Worm (Caenorhabditis elegans): ENCODE data around the gene fbxb-39.
A peak's percentile ranks its signal among the peaks of the same experiment; 100 is the strongest.
"Not testable (repeated sequence)": the region's sequence is repeated elsewhere in the genome, so short reads cannot be mapped to it uniquely, and the experiment has no call there.

fbxb-39 gene

DNA sequence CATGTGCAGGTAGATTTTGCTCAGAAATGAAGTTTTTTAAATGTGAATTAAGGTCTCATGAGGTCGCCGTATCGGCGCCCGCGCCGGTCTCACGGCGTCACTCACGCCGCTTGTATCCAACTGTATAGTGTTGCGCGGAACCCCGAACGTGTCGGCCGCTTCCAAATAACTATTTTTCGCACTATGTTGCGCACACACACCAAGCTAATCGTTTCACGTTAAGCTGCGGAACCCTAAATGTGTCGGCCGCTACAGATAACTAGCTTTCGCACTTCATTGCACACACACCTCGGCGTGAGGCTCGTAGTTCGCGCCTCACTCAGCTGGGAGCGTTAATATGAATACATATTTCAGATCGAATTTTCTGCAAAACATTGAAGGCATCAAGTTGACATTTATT is 6.6 kb upstream of the fbxb-39 start:
- TF ChIP-seq snpc-4 (GFP tag; optimal IDR thresholded peaks at IDR 0.05), result peak; percentile 34
- TF ChIP-seq snpc-4 (tag; optimal IDR thresholded peaks at IDR 0.05), result peak in 2 of 4 experiments; percentile 83 to 91
- no peak for TF ChIP-seq akir-1 (GFP tag; optimal IDR thresholded peaks at IDR 0.05)
- no peak for TF ChIP-seq madf-6 (GFP tag; IDR thresholded peaks at IDR 0.05)
- TF ChIP-seq ztf-22 (GFP tag; optimal IDR thresholded peaks at IDR 0.05), result no peak
- no peak for TF ChIP-seq ztf-6 (GFP tag; IDR thresholded peaks at IDR 0.05)
- peak; percentile 80 for TF ChIP-seq snpc-1.1 (tag; optimal IDR thresholded peaks at IDR 0.05; ENCODE audit: insufficient read depth)
- TF ChIP-seq lir-1 (GFP tag; conservative IDR thresholded peaks at IDR 0.05), result no peak

DNA sequence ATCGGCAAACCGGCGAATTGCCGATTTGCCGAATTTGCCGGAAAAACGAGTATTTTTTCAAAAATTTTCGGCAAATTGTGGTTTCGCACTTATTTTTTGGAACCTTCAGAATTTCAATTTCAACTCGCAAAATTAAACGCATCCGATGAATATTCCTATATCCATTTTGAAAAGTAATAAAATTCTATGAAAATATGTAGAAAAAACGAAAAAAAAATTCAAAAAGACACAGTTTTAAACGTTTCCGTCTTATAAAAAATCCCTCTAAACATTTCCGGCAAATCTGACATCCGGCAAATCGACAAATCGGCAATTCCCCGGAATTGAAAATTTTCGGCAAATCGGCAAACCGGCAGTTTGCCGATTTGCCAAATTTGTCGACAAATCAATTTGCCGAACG is 5.3 kb upstream of the fbxb-39 start, which contains the start of gene str-148:
Gene str-148 (plus strand): TSS at position 301 of the 400 bp plus-strand sequence.
- TF ChIP-seq ekl-4 (GFP tag; IDR thresholded peaks at IDR 0.05), result no peak
- TF ChIP-seq Y56A3A.18 (GFP tag; IDR thresholded peaks at IDR 0.05), result no peak
- TF ChIP-seq athp-1 (tag; optimal IDR thresholded peaks at IDR 0.05), result no peak
- TF ChIP-seq let-526 (GFP tag; IDR thresholded peaks at IDR 0.05), result no peak
- TF ChIP-seq attf-5 (GFP tag; optimal IDR thresholded peaks at IDR 0.05), result no peak
- TF ChIP-seq atf-7 (tag; optimal IDR thresholded peaks at IDR 0.05), result no peak
- no peak for TF ChIP-seq F52B5.7 (tag; optimal IDR thresholded peaks at IDR 0.05)
- no peak for TF ChIP-seq lin-54 (GFP tag; optimal IDR thresholded peaks at IDR 0.05)
- TF ChIP-seq F57A8.1 (GFP tag; optimal IDR thresholded peaks at IDR 0.05), result no peak
- no peak for TF ChIP-seq B0336.3 (GFP tag; IDR thresholded peaks at IDR 0.05)
- TF ChIP-seq snpc-1.3 (tag; optimal IDR thresholded peaks at IDR 0.05; ENCODE audit: insufficient read depth), result no peak
- no peak for TF ChIP-seq K11D2.4 (GFP tag; IDR thresholded peaks at IDR 0.05)

DNA sequence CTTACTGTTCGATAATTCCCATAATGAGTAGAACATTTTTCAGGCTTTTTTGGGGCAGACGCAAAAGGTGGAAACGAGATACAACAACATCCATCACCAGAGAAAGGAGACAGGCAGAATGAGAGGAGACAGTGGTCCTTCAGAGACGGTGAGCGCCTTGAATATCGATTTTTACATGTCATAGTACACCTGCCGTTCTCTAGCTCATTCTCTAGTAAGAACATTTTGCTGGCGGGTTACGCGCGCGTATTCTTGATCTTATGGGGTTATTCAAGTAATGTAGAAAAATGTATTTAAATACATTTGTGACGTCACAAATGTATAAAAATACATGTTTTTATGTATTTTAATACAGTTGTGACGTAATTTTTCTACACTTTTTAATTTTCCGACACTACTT is 3.6 kb upstream of the fbxb-39 start, which contains the start of gene fbxb-45:
Gene fbxb-45 (minus strand): TSS at position 101 of the 400 bp plus-strand sequence.
- not testable (repeated sequence) for TF ChIP-seq efl-1 (GFP tag; optimal IDR thresholded peaks at IDR 0.05); ztf-22 (GFP tag; optimal IDR thresholded peaks at IDR 0.05); mel-28 (tag; optimal IDR thresholded peaks at IDR 0.05; ENCODE audit: borderline replicate concordance)

DNA sequence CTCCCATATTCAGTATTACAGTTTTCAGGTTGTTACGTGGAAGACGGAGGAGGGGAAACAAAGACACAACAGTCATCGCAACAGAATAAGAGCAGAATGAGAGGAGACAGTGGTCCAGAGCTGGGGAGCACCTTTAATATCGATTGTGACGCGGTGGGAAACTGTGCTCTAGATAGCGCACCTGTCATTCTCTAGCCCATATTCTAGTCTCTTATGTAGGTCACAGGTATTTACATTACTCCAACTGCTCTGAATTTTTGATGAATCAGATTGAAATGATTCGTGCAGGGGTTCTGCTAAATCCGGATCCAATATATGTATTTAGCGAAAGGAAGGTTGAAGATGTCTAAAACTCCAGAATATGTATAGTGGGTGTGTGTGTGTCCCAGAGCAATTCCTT is 1.9 kb upstream of the fbxb-39 start, which contains the start of gene fbxb-41:
Gene fbxb-41 (minus strand): TSS at position 101 of the 400 bp plus-strand sequence.
- TF ChIP-seq Y67H2A.10 (GFP tag; conservative IDR thresholded peaks at IDR 0.05), result no peak
- no peak for TF ChIP-seq dox-1 (GFP tag; IDR thresholded peaks at IDR 0.05)
- TF ChIP-seq hrde-1 (tag; optimal IDR thresholded peaks at IDR 0.05; ENCODE audit: borderline replicate concordance), result no peak
- no peak for TF ChIP-seq rcor-1 (GFP tag; IDR thresholded peaks at IDR 0.05)
- no peak for TF ChIP-seq lin-54 (GFP tag; optimal IDR thresholded peaks at IDR 0.05)
- no peak for TF ChIP-seq ztf-28 (GFP tag; IDR thresholded peaks at IDR 0.05)
- TF ChIP-seq akir-1 (GFP tag; optimal IDR thresholded peaks at IDR 0.05), result no peak
- TF ChIP-seq B0019.2 (GFP tag; conservative IDR thresholded peaks at IDR 0.05), result no peak
- TF ChIP-seq madf-8 (GFP tag; conservative IDR thresholded peaks at IDR 0.05), result no peak
- TF ChIP-seq nhr-80 (tag; optimal IDR thresholded peaks at IDR 0.05), result no peak
- TF ChIP-seq him-1 (tag; optimal IDR thresholded peaks at IDR 0.05), result no peak
- TF ChIP-seq egl-44 (GFP tag; IDR thresholded peaks at IDR 0.05), result no peak

DNA sequence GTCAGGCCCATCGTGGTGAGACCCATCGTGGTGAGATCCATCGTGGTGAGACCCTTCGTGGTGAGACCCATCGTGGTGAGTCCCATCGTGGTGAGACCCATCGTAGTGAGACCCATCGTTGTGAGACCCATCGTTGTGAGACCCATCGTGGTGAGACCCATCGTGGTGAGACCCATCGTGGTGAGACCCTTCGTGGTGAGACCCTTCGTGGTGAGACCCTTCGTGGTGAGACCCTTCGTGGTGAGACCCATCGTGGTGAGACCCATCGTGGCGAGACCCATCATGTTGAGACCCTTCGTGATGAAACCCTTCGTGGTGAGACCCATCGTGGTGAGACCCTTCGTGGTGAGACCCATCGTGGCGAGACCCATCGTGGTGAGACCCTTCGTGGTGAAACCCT is 5.9 kb downstream of the fbxb-39 start:
- 0 out of 2 replicates have a peak, but pooled peaks have one; percentile 23 for TF ChIP-seq lin-26 (GFP tag; IDR thresholded peaks at IDR 0.05)
- TF ChIP-seq F33H1.4 (GFP tag; IDR thresholded peaks at IDR 0.05), result peak; percentile 44
- TF ChIP-seq attf-6 (GFP tag; IDR thresholded peaks at IDR 0.05), result 0 out of 2 replicates have a peak, but pooled peaks have one; percentile 20
